Fruit fly (Drosophila melanogaster): ENCODE data around the gene CG43915.

CG43915 gene

dm6 chr3L:3983466-3983946 lies 10.8 kb downstream of the CG43915 start, which contains the start of gene scrt:
Gene scrt (plus strand): TSS chr3L:3983896.
- TF ChIP-seq gl (tag; optimal IDR thresholded peaks at IDR 0.05) = no peak
- 0 out of 3 replicates have a peak, but pooled peaks have one; percentile 7 for TF ChIP-seq fd96Ca (GFP tag; IDR thresholded peaks at IDR 0.05)

dm6 chr3L:3995554-3995953 lies 22.9 kb downstream of the CG43915 start:
- no peak for TF ChIP-seq CG13204 (GFP tag; optimal IDR thresholded peaks at IDR 0.05)
- no peak for TF ChIP-seq CG17806 (tag; optimal IDR thresholded peaks at IDR 0.05)
- no peak for TF ChIP-seq CG10348 (GFP tag; IDR thresholded peaks at IDR 0.05)
- TF ChIP-seq D1 (tag; optimal IDR thresholded peaks at IDR 0.05) = no peak
- no peak for TF ChIP-seq CG34367 (tag; optimal IDR thresholded peaks at IDR 0.05)
- no peak for TF ChIP-seq Pif1A (GFP tag; optimal IDR thresholded peaks at IDR 0.05)
- no peak for TF ChIP-seq EcR (GFP tag; optimal IDR thresholded peaks at IDR 0.05)
- TF ChIP-seq CG4496 (GFP tag; IDR thresholded peaks at IDR 0.05) = no peak
- no peak for TF ChIP-seq Snoo (tag; optimal IDR thresholded peaks at IDR 0.05)
- TF ChIP-seq CG9948 (tag; optimal IDR thresholded peaks at IDR 0.05) = no peak
- TF ChIP-seq CG32121 (GFP tag; IDR thresholded peaks at IDR 0.05) = no peak
- TF ChIP-seq CG15710 (tag; optimal IDR thresholded peaks at IDR 0.05) = no peak

DNA sequence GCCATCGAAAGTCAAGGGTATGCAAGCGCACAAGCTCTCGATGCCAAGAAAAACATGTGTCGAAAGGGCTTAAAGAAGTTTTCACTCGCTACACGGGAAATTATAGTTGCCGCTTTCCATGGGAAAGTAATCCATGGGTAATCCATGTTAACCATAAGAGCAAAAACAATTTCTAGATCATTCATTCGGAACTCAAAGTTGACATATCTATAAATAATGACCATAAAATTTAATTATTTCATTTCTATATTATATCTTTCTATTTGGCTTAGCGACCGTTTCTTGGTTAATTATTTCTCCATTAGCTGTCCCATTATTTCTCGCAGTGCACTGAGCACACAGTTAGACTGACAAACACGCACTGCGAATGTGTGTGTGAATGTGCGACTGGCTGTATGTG lies 28.0 kb downstream of the CG43915 start:
- TF ChIP-seq CG14655 (GFP tag; optimal IDR thresholded peaks at IDR 0.05) (no peak), fd96Ca (GFP tag; IDR thresholded peaks at IDR 0.05) (no peak), CG17806 (tag; optimal IDR thresholded peaks at IDR 0.05) (no peak), Ets98B (GFP tag; IDR thresholded peaks at IDR 0.05) (no peak), CG13204 (GFP tag; optimal IDR thresholded peaks at IDR 0.05) (no peak), D1 (tag; optimal IDR thresholded peaks at IDR 0.05) (no peak), CG4496 (GFP tag; IDR thresholded peaks at IDR 0.05) (no peak), CG8159 (tag; optimal IDR thresholded peaks at IDR 0.05) (peak; percentile 22), CG8301 (tag; optimal IDR thresholded peaks at IDR 0.05) (no peak), Pif1B (GFP tag; optimal IDR thresholded peaks at IDR 0.05) (no peak), CG32121 (GFP tag; IDR thresholded peaks at IDR 0.05) (no peak), CG10348 (GFP tag; IDR thresholded peaks at IDR 0.05) (no peak), CG15710 (tag; optimal IDR thresholded peaks at IDR 0.05) (peak; percentile 27), CG34367 (tag; optimal IDR thresholded peaks at IDR 0.05) (peak; percentile 13), CG9948 (tag; optimal IDR thresholded peaks at IDR 0.05) (no peak), rn (GFP tag; IDR thresholded peaks at IDR 0.05) (no peak)

- TF ChIP-seq Snoo (tag; optimal IDR thresholded peaks at IDR 0.05) = no peak
- no peak for TF ChIP-seq gl (tag; optimal IDR thresholded peaks at IDR 0.05)
- TF ChIP-seq CG8159 (tag; optimal IDR thresholded peaks at IDR 0.05) = no peak
- TF ChIP-seq CG15710 (tag; optimal IDR thresholded peaks at IDR 0.05) = no peak
- TF ChIP-seq CG12605 (GFP tag; IDR thresholded peaks at IDR 0.05) = no peak
- TF ChIP-seq CG17806 (tag; optimal IDR thresholded peaks at IDR 0.05) = no peak
- TF ChIP-seq CG9948 (tag; optimal IDR thresholded peaks at IDR 0.05) = no peak
- no peak for TF ChIP-seq CG8301 (tag; optimal IDR thresholded peaks at IDR 0.05)
- TF ChIP-seq Pif1A (GFP tag; optimal IDR thresholded peaks at IDR 0.05) = no peak
- TF ChIP-seq CG14655 (GFP tag; optimal IDR thresholded peaks at IDR 0.05) = no peak
- TF ChIP-seq CG34367 (tag; optimal IDR thresholded peaks at IDR 0.05) = no peak
- TF ChIP-seq Pif1B (GFP tag; optimal IDR thresholded peaks at IDR 0.05) = no peak
- no peak for TF ChIP-seq fd96Ca (GFP tag; IDR thresholded peaks at IDR 0.05)
- no peak for TF ChIP-seq CG10348 (GFP tag; IDR thresholded peaks at IDR 0.05)
- TF ChIP-seq rn (GFP tag; IDR thresholded peaks at IDR 0.05) = no peak
- no peak for TF ChIP-seq CG4496 (GFP tag; IDR thresholded peaks at IDR 0.05)
- TF ChIP-seq EcR (GFP tag; optimal IDR thresholded peaks at IDR 0.05) = no peak
- no peak for TF ChIP-seq CG32121 (GFP tag; IDR thresholded peaks at IDR 0.05)
- no peak for TF ChIP-seq CG13204 (GFP tag; optimal IDR thresholded peaks at IDR 0.05)
- TF ChIP-seq D1 (tag; optimal IDR thresholded peaks at IDR 0.05) = no peak
These were observed 28.8 kb downstream of the CG43915 start for dm6 chr3L:4001500-4001899.

DNA sequence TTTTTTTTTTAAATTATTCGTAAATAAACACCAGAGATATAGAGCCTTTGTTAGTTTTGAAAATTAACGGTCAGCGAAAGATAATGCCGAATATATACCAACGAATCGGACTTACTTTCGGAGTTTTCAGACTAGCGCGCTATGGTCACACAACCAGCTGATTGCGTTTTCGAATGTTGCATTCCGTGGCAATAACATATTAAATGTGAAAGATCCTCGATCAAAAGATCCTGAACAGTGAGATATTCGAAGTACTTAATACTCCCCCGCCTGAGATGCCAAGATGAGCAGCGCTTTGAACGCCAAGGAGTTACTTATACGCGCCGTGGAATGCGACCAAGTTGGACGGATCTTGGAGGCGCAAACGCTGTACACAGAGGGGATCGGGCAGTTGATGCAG lies 30.6 kb downstream of the CG43915 start, which contains the start of gene CG14985:
Gene CG14985, plus strand, starts transcription at position 159 of the 400 bp plus-strand sequence.
- no peak for TF ChIP-seq CG12605 (GFP tag; IDR thresholded peaks at IDR 0.05)
- TF ChIP-seq CG8159 (tag; optimal IDR thresholded peaks at IDR 0.05) = no peak
- TF ChIP-seq fd96Ca (GFP tag; IDR thresholded peaks at IDR 0.05) = no peak

DNA sequence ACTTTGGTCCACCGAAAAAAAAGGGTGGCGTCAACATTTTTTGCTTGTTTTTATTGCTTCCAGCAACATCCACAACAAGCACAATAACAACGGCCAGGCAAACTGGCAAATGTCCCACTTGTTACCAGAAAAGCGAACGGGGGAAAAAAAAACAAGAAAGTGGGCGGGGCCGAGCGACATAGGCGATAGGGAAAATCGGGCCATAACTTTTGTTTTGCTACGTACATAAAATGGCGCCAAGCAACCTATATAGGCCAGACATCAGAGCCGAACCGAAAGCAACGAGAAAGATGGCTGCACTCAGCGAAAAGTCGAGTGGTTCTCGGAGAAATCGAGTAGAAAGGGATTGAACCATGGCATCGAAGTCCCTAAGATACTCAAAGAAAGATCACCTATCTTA lies 34.6 kb downstream of the CG43915 start:
- TF ChIP-seq CG17806 (tag; optimal IDR thresholded peaks at IDR 0.05) = no peak
- peak; percentile 6 for TF ChIP-seq CG14655 (GFP tag; optimal IDR thresholded peaks at IDR 0.05)
- no peak for TF ChIP-seq Ets98B (GFP tag; IDR thresholded peaks at IDR 0.05)
- no peak for TF ChIP-seq Pif1B (GFP tag; optimal IDR thresholded peaks at IDR 0.05)
- no peak for TF ChIP-seq CG12605 (GFP tag; IDR thresholded peaks at IDR 0.05)

DNA sequence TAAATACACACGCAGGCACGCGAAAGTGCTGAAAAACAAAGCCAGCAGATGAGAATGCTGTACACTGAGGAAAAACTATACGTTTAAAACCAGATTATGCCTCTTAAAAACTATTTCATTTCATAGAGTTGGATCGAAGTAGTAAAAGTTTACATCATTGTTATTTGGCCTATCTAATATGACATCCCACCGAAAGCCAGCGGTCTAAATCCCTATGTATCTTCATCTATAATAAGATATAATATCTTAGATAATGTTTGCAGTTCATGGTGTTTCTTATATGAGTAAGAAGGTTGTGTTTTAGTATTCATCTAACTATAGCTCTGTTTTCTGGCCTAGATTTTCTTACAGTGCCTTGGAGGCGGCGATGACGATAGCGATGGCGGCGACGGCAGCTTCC lies 37.4 kb downstream of the CG43915 start:
- TF ChIP-seq CG14655 (GFP tag; optimal IDR thresholded peaks at IDR 0.05) (peak; percentile 4), CG9948 (tag; optimal IDR thresholded peaks at IDR 0.05) (peak; percentile 1), CG8159 (tag; optimal IDR thresholded peaks at IDR 0.05) (peak; percentile 32), CG8301 (tag; optimal IDR thresholded peaks at IDR 0.05) (no peak)
